Fruit fly (Drosophila melanogaster): Measurements from ENCODE around the gene CG15255.
"Not testable (repeated sequence)": the region's sequence is repeated elsewhere in the genome, so short reads cannot be mapped to it uniquely, and the experiment has no call there.

The CG15255 gene

DNA sequence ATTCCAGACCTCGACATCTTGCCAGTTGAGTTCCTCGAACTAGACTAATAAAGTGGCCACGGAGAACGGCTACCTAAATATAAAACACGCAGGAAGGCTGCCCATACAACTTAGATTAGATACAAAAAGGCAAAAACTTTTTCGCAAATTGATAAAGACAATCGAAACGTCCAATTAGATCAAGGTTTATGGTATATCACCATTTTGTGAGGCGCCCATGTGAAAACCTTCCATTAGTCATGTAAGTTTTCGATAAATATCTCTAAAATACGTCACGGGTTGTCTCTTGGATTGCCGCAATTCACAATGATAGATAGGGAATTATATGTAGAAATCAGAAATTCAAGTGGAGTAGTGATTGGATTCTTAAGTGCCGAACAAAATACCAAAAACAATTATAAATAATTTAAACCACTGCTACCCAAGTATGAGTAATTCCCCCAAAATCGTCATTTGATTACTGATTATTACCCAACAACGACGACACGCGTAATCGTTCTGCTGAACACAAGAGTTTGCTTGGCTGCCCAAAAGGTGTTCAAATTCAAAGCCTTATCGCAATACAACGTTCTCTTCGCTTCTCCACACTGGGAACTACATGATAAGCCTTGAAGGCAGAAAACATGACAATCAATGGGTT, at the start of gene CG15255:
TSS of gene CG15255 (minus strand) at position 51 of the 640 bp plus-strand sequence.
- TF ChIP-seq CG17801 (GFP tag; optimal IDR thresholded peaks at IDR 0.05; ENCODE audit: partially characterized antibody) = no peak

DNA sequence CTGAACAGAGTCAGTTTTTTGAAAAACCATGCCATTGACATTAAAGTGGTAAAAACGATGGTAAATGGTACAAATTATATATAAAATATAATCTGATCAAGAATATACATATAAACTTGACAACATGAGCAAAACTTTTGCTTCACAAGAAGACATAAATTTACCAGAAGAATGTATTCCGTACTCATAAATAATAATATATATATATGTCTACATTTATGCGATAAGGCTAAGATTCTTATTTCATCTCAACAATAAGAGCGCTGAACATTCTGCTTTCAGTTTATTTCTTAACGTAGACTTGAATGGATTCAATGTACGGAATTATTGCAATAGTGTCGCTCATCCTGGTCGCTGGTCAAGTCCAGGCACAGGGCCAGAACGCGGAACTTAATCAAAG, 49.2 kb upstream of the CG15255 start, which contains the start of gene CG18477:
TSS of gene CG18477 (plus strand) at position 301 of the 400 bp plus-strand sequence.
- not testable (repeated sequence) for TF ChIP-seq CG17801 (GFP tag; optimal IDR thresholded peaks at IDR 0.05; ENCODE audit: partially characterized antibody)

DNA sequence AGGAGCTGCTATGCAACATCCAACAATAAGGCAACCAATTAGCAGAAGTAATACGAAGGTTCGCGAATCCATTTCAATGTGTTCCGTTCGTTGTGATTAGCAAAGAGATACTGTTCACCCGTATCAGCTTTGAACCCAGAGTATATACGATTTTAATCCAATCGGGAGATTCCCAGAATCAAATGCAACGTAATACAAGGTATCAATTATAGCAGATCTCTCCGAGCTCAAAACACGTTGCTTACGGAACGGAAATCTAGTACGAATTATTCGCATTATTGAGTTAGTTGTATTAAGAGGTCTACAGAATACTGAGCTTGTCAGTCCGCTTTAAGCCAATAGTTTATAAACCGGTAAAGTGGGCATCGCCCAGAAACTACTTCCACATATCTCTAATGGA, 47.9 kb upstream of the CG15255 start, which contains the start of gene CG44141:
TSS of gene CG44141 (minus strand) at position 101 of the 400 bp plus-strand sequence.
- not testable (repeated sequence) for TF ChIP-seq CG17801 (GFP tag; optimal IDR thresholded peaks at IDR 0.05; ENCODE audit: partially characterized antibody)

DNA sequence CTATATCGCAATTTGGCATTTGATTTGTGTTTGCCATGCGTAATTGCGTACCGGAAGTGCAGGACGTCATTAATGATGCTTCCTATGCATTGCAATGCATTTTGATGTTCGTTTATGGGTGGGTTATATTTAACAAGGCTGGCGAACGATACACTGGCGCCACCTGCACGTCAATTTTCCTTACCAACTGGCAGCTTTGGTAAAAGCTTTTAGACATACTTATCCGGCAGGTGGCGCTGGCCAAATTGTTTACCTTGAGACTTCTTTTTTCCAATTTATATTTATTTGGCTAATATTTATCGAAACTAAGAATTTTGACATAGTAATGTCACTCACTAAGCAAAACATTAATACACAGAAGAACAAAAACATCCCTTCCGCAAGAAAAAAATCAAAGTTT, 32.3 kb upstream of the CG15255 start:
- TF ChIP-seq CG17801 (GFP tag; optimal IDR thresholded peaks at IDR 0.05; ENCODE audit: partially characterized antibody) = no peak

DNA sequence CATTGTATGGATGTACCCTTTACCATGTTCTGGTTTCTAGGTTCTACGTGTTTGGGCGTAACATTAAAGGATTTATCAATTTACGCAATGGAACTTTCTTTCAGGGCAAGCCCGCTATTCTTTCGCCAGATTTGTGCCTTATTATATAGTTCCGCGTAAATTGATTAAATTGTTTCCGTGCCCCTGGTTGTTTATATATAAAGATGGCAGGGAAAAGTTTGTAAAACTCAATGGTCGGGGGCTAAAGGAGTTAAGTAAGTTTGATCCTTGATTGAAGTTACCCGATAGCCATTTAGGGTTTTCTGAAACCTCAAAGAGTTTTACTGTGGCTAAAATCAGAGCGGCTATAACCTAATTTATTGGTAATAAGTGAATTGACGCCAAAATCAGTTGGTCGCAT, 30.1 kb upstream of the CG15255 start:
- TF ChIP-seq CG17801 (GFP tag; optimal IDR thresholded peaks at IDR 0.05; ENCODE audit: partially characterized antibody) = no peak

DNA sequence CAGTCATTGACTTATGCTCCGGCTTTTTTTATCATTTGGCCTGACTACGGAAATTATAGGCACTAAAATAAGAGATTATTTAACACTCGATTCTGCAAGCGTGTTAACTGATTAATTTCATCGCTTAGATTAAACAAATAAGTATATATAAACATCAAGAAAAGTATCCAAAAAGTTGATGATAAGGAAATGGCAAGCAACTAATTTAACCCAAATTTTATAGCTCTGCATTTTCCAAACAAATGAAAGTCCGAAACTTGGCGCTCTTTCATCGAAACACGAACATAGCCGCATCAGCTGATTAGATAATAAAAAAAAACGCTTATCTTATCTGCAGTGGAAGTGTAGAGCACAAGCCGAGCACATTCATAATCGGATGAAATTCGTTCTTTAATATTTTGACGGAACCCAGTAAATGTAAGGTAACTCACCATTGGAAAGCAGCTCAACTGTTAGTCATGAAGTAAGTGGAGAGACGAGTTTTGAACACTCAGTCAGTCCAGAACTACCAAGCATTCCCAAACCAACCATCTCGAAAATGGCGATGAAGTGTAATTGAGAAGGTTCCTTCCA, 18.2 kb upstream of the CG15255 start, which contains the start of gene CG18480:
TSS of gene CG18480 (plus strand) at position 407 of the 573 bp plus-strand sequence.
- TF ChIP-seq CG17801 (GFP tag; optimal IDR thresholded peaks at IDR 0.05; ENCODE audit: partially characterized antibody) = no peak

DNA sequence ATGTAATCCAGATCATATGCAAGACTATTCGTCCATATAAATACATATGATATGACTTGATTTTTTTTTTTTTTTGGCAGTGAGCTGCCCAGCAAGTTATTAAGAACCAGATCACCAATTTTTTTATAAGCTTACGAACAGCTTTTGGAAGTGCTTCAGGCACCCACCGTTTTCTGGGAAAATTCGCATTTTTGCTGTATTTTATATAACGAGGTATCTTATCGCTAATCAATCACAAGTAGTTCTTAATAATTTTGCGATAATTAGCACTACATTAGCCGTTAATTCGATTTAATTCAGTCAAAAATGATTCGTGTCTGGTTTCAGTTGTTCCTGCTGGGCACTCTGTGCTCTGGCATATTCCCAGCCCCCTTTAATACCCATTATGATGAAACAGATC, 16.9 kb upstream of the CG15255 start, which contains the start of gene CG7631:
TSS of gene CG7631 (plus strand) at position 301 of the 400 bp plus-strand sequence.
- TF ChIP-seq CG17801 (GFP tag; optimal IDR thresholded peaks at IDR 0.05; ENCODE audit: partially characterized antibody) = no peak

DNA sequence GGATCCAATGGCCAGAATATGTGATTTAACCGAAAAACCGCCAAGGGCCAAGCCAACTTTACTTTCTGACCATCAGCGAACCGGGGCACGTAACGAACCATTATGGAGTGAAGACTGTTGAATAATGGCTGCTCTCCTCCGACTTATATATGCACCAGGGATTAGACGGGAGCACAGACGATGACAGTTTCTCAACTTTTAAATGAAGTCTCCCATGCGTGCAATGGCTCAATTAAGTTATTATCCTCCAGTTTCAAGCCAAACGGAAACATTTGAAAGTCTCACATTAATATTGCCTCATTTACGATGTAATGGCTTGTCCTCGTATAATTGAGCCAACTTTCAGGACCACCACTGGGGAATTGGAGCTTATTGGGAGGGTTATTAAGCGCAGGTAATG, 11.9 kb upstream of the CG15255 start, which contains the start of gene Or35a:
TSS of gene Or35a (minus strand) at position 101 of the 400 bp plus-strand sequence.
- TF ChIP-seq CG17801 (GFP tag; optimal IDR thresholded peaks at IDR 0.05; ENCODE audit: partially characterized antibody) = no peak

DNA sequence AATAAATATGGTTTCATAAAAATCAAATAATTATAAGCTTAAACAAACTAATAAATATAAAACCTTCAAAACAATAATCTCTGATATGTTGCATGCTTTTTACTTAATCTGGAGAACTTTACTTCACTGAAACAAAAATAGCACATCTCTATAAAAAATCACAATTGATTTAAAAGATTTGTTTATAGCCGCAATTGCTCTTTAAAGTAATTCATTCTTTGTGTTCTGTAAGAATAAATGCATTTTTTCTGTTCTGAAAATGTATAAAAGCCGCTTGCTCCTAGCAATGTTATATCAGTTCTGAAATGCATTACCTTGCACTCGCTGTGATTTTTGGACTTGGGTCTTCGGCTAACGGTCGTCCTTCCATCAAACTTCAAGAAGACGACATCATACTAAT, 5.2 kb upstream of the CG15255 start, which contains the start of gene CG11865:
TSS of gene CG11865 (plus strand) at position 301 of the 400 bp plus-strand sequence.
- no peak for TF ChIP-seq CG17801 (GFP tag; optimal IDR thresholded peaks at IDR 0.05; ENCODE audit: partially characterized antibody)

DNA sequence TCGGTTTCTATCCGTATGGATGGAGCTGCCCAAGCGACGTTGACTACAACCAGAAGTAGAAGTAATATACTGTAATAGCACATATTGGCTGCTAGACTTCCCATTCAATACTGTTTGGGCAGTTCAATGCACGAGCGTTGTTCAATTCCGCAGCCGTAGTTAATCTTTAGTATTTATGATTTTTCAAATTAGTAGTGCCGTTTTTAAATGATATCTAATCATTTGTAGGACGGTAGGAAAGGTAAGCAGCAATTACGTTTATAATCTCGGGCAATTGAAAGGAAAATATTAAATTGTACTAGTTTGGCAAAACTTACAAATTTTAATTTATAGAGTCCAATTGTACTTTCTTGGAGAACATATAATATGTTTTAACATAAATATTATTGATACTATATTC, 4.7 kb upstream of the CG15255 start, which contains the start of gene CG15253:
TSS of gene CG15253 (minus strand) at position 101 of the 400 bp plus-strand sequence.
- TF ChIP-seq CG17801 (GFP tag; optimal IDR thresholded peaks at IDR 0.05; ENCODE audit: partially characterized antibody) = no peak

DNA sequence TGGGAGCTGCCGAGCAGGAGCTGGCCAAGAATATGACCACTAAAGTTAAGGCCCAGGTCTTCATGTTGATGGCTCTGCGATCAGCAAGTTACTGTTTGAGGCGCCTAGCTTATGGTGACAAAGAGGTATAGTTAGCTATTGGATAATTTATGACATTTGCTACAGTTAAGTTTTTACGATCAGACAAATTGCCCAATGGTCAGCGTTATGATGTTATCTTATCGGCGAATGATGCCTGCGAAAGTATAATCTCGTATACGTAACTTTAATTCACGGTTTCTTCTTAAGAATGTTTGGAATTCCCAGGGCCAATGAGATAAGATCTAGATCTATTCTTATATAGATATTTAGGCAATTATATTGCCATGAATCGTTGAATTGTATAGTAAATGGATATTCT, 3.2 kb upstream of the CG15255 start, which contains the start of gene CG15254:
TSS of gene CG15254 (minus strand) at position 101 of the 400 bp plus-strand sequence.
- no peak for TF ChIP-seq CG17801 (GFP tag; optimal IDR thresholded peaks at IDR 0.05; ENCODE audit: partially characterized antibody)

DNA sequence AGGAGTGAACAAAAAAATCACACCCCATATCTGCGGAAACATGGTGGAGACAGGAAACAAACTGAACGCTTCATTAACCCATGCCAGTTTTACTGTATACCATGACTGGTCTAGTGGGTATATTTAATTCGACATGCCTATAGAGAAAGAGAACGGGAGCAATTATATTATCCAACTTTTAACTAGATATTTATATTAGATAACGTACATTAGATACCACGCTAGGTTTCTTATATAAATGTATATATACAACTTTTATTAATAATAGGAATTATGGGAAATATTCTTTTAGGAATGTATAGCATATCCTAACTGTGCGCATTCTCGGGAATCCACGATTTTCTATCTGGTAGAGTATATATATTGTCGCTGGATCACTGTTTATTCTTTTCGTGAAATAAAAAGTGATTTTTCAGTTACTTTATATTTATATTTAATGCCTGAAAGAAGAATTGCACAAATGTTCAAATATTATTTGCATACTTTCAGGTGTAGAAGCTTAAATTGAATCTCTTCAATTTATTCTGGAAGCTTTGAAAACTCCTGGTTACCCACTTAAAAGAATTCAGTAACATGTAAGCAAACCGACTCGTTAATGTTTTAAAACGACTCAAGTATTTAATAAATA, 1.9 kb upstream of the CG15255 start, which contains the start of gene Semp1:
TSS of gene Semp1 (minus strand) at position 51 of the 628 bp plus-strand sequence.
- no peak for TF ChIP-seq CG17801 (GFP tag; optimal IDR thresholded peaks at IDR 0.05; ENCODE audit: partially characterized antibody)

DNA sequence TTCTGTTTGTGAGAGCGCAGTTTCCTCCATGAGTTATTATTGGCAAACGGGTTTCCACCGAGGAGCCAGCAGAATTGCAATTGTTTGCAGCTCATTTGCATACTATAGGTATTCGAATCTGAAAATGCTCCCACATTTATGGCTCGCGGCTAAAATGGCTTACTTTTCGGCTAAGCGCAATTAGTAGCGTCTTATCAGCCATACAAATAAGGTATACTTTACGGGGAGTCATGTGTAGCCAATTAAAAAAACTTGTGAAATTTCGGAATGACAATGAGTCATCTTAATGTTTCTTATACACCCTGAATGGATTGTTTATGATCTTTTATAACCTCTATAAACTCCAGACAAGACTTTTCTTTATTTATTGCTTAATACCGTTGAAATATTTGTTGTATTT, 2.4 kb downstream of the CG15255 start:
- no peak for TF ChIP-seq CG17801 (GFP tag; optimal IDR thresholded peaks at IDR 0.05; ENCODE audit: partially characterized antibody)
